Fruit fly (Drosophila melanogaster): ENCODE measurements around the gene Ant2.

- TF ChIP-seq Hr39 (GFP tag; optimal IDR thresholded peaks at IDR 0.05) (no peak), dac (GFP tag; optimal IDR thresholded peaks at IDR 0.05) (no peak), CG16779 (tag; optimal IDR thresholded peaks at IDR 0.05) (no peak), salr (GFP tag; optimal IDR thresholded peaks at IDR 0.05) (no peak)
These were observed 42.9 kb downstream of the Ant2 start for dm6 chrX:10743825-10744224.

Measured in whole organism, prepupa.